Fruit fly (Drosophila melanogaster): ENCODE measurements around the gene CG42724.

DNA sequence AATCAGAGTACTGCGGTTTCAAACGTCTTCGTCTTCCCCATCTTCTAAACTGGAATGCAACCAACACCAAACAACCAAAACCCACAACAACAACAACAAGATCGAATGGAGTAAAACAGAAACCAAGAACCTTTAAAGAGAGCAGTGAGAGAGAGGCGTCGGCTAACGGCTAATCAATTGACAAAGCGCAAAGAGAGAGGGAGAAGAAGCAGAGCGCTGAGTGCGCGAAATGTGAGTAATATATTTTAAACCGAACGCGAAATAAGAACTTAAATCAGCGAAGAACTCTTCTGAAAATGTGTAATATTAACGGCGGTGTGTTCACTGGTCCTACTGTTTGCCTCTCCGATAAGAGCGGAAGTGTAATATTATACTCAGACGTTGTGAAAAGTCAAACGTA lies 39.5 kb upstream of the CG42724 start:
- TF ChIP-seq h (optimal IDR thresholded peaks at IDR 0.05): no peak
- TF ChIP-seq psq (optimal IDR thresholded peaks at IDR 0.05): no peak
- TF ChIP-seq Myc (optimal IDR thresholded peaks at IDR 0.05): no peak

Measured in Kc167 (cell line).